Worm (Caenorhabditis elegans): ENCODE data around the gene D2023.6.

D2023.6 gene

ce11 chrV:11825662-11826061, 1.5 kb upstream of the D2023.6 start, which contains the start of gene D2023.4:
Gene D2023.4, minus strand, starts transcription at chrV:11825762.
- TF ChIP-seq W03F9.2 (tag; optimal IDR thresholded peaks at IDR 0.05) (no peak), dao-5 (tag; optimal IDR thresholded peaks at IDR 0.05) (no peak), him-1 (tag; optimal IDR thresholded peaks at IDR 0.05) (no peak)

DNA sequence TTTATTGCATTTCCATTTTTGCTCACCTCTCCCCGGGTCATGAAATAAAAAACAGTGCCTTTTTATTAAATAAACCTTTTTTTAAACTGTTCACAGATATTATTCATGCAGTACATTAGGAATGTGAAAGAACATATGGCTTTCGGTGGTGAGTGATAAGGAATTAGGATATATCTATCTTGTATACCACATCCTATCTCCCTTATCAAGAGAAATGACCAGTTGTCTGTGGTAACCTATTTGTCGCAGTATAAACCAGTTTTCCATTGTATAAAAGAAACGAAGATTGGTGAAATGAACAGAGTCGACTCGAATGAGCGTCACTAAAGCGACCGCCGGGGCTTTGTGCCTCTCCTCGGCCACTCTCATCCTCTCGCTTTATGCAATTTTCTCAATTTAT, 2.1 kb downstream of the D2023.6 start, which contains the start of gene col-158:
TSS of gene col-158 (plus strand) at position 301 of the 400 bp plus-strand sequence.
- no peak for TF ChIP-seq him-1 (tag; optimal IDR thresholded peaks at IDR 0.05)
- TF ChIP-seq W03F9.2 (tag; optimal IDR thresholded peaks at IDR 0.05) = no peak
- no peak for TF ChIP-seq dao-5 (tag; optimal IDR thresholded peaks at IDR 0.05)

ce11 chrV:11833319-11833718, 6.2 kb downstream of the D2023.6 start, which contains the start of gene pho-8:
Gene pho-8, plus strand, starts transcription at chrV:11833619.
- TF ChIP-seq dao-5 (tag; optimal IDR thresholded peaks at IDR 0.05) (no peak), W03F9.2 (tag; optimal IDR thresholded peaks at IDR 0.05) (no peak), him-1 (tag; optimal IDR thresholded peaks at IDR 0.05) (no peak)

ce11 chrV:11836073-11836472, 8.9 kb downstream of the D2023.6 start, which contains the start of gene R13H4.2:
Gene R13H4.2, plus strand, starts transcription at chrV:11836391.
- TF ChIP-seq him-1 (tag; optimal IDR thresholded peaks at IDR 0.05) (no peak), dao-5 (tag; optimal IDR thresholded peaks at IDR 0.05) (no peak), W03F9.2 (tag; optimal IDR thresholded peaks at IDR 0.05) (no peak)

- no peak for TF ChIP-seq him-1 (tag; optimal IDR thresholded peaks at IDR 0.05)
- no peak for TF ChIP-seq dao-5 (tag; optimal IDR thresholded peaks at IDR 0.05)
- TF ChIP-seq W03F9.2 (tag; optimal IDR thresholded peaks at IDR 0.05) = no peak
Measured at ce11 chrV:11839220-11839619, 12.1 kb downstream of the D2023.6 start, which contains the start of gene idpb-5. Gene idpb-5, plus strand, starts transcription at chrV:11839520.

- no peak for TF ChIP-seq him-1 (tag; optimal IDR thresholded peaks at IDR 0.05)
- no peak for TF ChIP-seq W03F9.2 (tag; optimal IDR thresholded peaks at IDR 0.05)
- TF ChIP-seq dao-5 (tag; optimal IDR thresholded peaks at IDR 0.05) = no peak
Measured at ce11 chrV:11843678-11844366, 16.7 kb downstream of the D2023.6 start, which contains the start of gene nphp-4. Gene nphp-4, minus strand, starts transcription at chrV:11843728.

- TF ChIP-seq dao-5 (tag; optimal IDR thresholded peaks at IDR 0.05) = no peak
- TF ChIP-seq him-1 (tag; optimal IDR thresholded peaks at IDR 0.05) = peak; percentile 42
- TF ChIP-seq W03F9.2 (tag; optimal IDR thresholded peaks at IDR 0.05) = no peak
Measured at ce11 chrV:11844828-11845227, 17.7 kb downstream of the D2023.6 start.

ce11 chrV:11845492-11845891, 18.3 kb downstream of the D2023.6 start, which contains the start of gene hmp-1:
Gene hmp-1, plus strand, starts transcription at chrV:11845871.
- TF ChIP-seq him-1 (tag; optimal IDR thresholded peaks at IDR 0.05) = no peak
- no peak for TF ChIP-seq W03F9.2 (tag; optimal IDR thresholded peaks at IDR 0.05)
- no peak for TF ChIP-seq dao-5 (tag; optimal IDR thresholded peaks at IDR 0.05)

ce11 chrV:11846969-11847368, 19.8 kb downstream of the D2023.6 start:
- TF ChIP-seq him-1 (tag; optimal IDR thresholded peaks at IDR 0.05) = no peak
- no peak for TF ChIP-seq W03F9.2 (tag; optimal IDR thresholded peaks at IDR 0.05)
- no peak for TF ChIP-seq dao-5 (tag; optimal IDR thresholded peaks at IDR 0.05)

ce11 chrV:11849408-11849807, 22.3 kb downstream of the D2023.6 start:
- TF ChIP-seq him-1 (tag; optimal IDR thresholded peaks at IDR 0.05) (no peak), W03F9.2 (tag; optimal IDR thresholded peaks at IDR 0.05) (no peak), dao-5 (tag; optimal IDR thresholded peaks at IDR 0.05) (no peak)

DNA sequence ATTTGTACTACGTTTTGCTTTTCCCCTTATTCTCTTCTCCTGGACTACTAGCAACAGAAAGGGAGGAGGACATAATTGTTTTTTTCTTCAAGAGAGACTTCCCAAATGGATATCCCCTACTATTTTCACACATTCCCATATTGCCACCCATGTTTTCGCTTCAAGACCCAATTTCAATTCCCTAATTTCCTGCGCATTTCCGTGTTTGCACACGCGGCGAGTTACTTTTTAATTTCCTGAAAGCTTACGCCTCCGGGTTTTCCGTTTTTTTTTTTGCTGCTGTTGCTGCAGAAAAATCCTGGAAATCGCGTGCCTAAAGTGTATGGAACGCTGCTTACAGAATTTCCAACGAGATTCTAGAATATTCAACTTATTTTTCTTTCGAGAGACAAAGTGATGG, 25.2 kb downstream of the D2023.6 start:
- no peak for TF ChIP-seq dao-5 (tag; optimal IDR thresholded peaks at IDR 0.05)
- no peak for TF ChIP-seq W03F9.2 (tag; optimal IDR thresholded peaks at IDR 0.05)
- no peak for TF ChIP-seq him-1 (tag; optimal IDR thresholded peaks at IDR 0.05)

DNA sequence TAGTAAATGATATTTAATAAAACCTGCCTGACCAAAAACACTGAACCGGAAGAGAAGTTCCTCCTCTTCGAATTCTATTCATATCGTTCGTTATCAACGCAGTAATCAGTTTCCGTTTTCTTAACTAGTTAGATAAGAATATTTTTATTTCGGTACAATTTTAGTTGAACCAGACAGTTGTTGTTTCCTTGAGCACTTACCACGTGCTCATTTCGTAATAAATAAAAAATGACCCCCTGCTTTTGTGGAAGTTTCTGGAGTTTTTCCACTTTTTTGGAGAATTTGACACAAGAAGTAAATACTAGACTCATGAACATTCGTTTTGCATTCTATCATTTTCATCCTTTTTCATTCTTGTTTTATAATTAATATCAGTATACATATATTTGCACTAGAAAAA, 26.6 kb downstream of the D2023.6 start:
- TF ChIP-seq W03F9.2 (tag; optimal IDR thresholded peaks at IDR 0.05) (no peak), dao-5 (tag; optimal IDR thresholded peaks at IDR 0.05) (no peak), him-1 (tag; optimal IDR thresholded peaks at IDR 0.05) (no peak)

ce11 chrV:11854905-11855304, 27.8 kb downstream of the D2023.6 start:
- TF ChIP-seq him-1 (tag; optimal IDR thresholded peaks at IDR 0.05) (no peak), dao-5 (tag; optimal IDR thresholded peaks at IDR 0.05) (no peak), W03F9.2 (tag; optimal IDR thresholded peaks at IDR 0.05) (no peak)

DNA sequence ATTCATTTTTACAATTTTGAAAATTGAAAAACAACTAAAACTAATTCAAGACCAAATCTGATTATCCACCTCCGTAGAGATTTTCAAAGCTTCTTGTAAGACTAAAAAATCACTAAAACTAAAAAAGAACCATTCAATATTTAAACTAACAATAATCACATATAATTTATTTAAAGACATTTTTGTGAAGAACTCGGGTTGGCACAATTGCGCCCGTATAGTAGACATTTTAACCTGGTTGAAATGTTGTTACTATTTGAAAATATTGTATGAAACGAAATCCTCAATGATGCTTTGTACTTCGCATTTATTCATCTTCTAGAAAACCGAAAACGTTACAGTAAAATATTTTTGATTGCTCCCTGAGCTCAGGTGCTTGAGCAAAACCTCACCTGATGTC, 28.9 kb downstream of the D2023.6 start:
- TF ChIP-seq dao-5 (tag; optimal IDR thresholded peaks at IDR 0.05) (no peak), him-1 (tag; optimal IDR thresholded peaks at IDR 0.05) (no peak), W03F9.2 (tag; optimal IDR thresholded peaks at IDR 0.05) (no peak)
